Worm (Caenorhabditis elegans) whole organism, midembryonic: ENCODE measurements around the gene nhr-247.

Experiments
- T22C8.4 ChIP-seq: fragments of 200-800 bp; sonication (Bioruptor generic); IDR thresholded peaks from 2 replicates; pipeline ENCODE4 v1.3.6; 2022; ENCODE audit warnings: missing genetic modification characterization, missing compliant biosample characterization
- cog-1 ChIP-seq: sonication (generic microtip); optimal IDR thresholded peaks from 2 replicates; lab custom pipeline; 2016; ENCODE audit warnings: missing genetic modification characterization, missing compliant biosample characterization
- flt-1 ChIP-seq: fragments of 200-800 bp; sonication (Bioruptor generic); IDR thresholded peaks from 2 replicates; pipeline ENCODE4 v1.3.6; 2022; ENCODE audit warnings: missing genetic modification characterization, missing compliant biosample characterization
- med-1 ChIP-seq: sonication (generic microtip); optimal IDR thresholded peaks from 2 replicates; lab custom pipeline; 2017; ENCODE audit warnings: missing genetic modification characterization, mild to moderate bottlenecking, missing compliant biosample characterization, antibody characterized with exemption, missing genetic modification reagents; ENCODE audit not compliant: insufficient read depth
- tab-1 ChIP-seq: fragments of 200-800 bp; sonication (Bioruptor generic); IDR thresholded peaks from 2 replicates; pipeline ENCODE4 v1.3.6; 2022; ENCODE audit warnings: missing genetic modification characterization, missing compliant biosample characterization
- ztf-23 ChIP-seq: fragments of 200-800 bp; sonication (Bioruptor generic); IDR thresholded peaks from 2 replicates; pipeline ENCODE4 v1.3.6; 2022; ENCODE audit warnings: missing genetic modification reagents, missing genetic modification characterization, missing compliant biosample characterization
- ztf-29 ChIP-seq: fragments of 200-800 bp; sonication (Bioruptor generic); IDR thresholded peaks from 2 replicates; pipeline ENCODE4 v1.3.6; 2022; ENCODE audit warnings: missing genetic modification reagents, missing genetic modification characterization, missing compliant biosample characterization

DNA sequence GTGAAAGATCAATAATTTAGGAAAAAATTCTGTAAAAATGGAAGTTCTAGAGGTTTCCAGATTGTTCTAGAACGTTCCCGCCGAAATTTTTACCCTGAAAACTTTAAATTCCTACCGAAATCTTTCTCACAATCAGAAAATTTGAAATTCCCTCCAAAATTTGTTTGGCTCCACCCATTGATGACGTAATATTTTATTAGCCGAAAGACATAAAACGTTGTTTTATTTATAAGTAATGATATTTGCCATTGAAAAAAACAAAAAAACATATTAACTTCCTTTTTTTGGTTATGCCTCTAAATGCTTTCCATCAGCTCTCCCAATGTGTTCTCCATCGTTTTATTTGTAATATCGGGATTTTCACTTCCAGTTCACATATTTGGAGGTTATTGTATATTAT, 7.5 kb downstream of the nhr-247 start, which contains the start of gene srh-295:
- TF ChIP-seq flt-1 (GFP tag; lab: Robert Waterston, UW) (no peak), ztf-23 (GFP tag; lab: Robert Waterston, UW) (no peak), cog-1 (tag; lab: Kevin White, UChicago) (no peak), ztf-29 (GFP tag; lab: Robert Waterston, UW) (no peak), med-1 (GFP tag; lab: Kevin White, UChicago) (no peak), tab-1 (GFP tag; lab: Robert Waterston, UW) (no peak), T22C8.4 (no peak)
